Fruit fly (Drosophila melanogaster) whole organism, embryonic: Measurements from ENCODE around the gene CG6527.

Experiments used
- CG10366 ChIP-seq: fragments of 200-800 bp; sonication (Bioruptor generic); IDR thresholded peaks from 2 replicates; pipeline ENCODE4 v1.3.6; 2022; ENCODE audit warnings: missing biosample characterization, missing genetic modification characterization
- CG11695 ChIP-seq: fragments of 200-800 bp; sonication (Bioruptor generic); IDR thresholded peaks from 3 replicates; pipeline ENCODE4 v1.3.6; 2022; ENCODE audit warnings: missing biosample characterization, missing genetic modification characterization
- CG11696 ChIP-seq: fragments of 200-800 bp; sonication (Bioruptor generic); IDR thresholded peaks from 2 replicates; pipeline ENCODE4 v1.3.6; 2022; ENCODE audit warnings: missing biosample characterization, missing genetic modification characterization
- CG11723 ChIP-seq: fragments of 200-800 bp; sonication (Bioruptor generic); optimal IDR thresholded peaks from 2 replicates; lab custom pipeline; 2017; ENCODE audit warnings: missing biosample characterization, mild to moderate bottlenecking, missing genetic modification characterization
- CG13424 ChIP-seq: fragments of 200-800 bp; sonication (Bioruptor generic); optimal IDR thresholded peaks from 2 replicates; lab custom pipeline; 2019; ENCODE audit warnings: missing biosample characterization, mild to moderate bottlenecking, missing genetic modification characterization, moderate library complexity
- CG14014 ChIP-seq: fragments of 200-800 bp; sonication (Bioruptor generic); IDR thresholded peaks from 2 replicates; pipeline ENCODE4 v1.3.6; 2022; ENCODE audit warnings: missing biosample characterization, missing genetic modification characterization
- CG14860 ChIP-seq: fragments of 200-800 bp; sonication (Bioruptor generic); IDR thresholded peaks from 3 replicates; pipeline ENCODE4 v1.3.6; 2022; ENCODE audit warnings: missing biosample characterization, missing genetic modification characterization; ENCODE audit not compliant: partially characterized antibody
- CG15073 ChIP-seq: fragments of 200-800 bp; sonication (Bioruptor generic); optimal IDR thresholded peaks from 2 replicates; lab custom pipeline; 2016; ENCODE audit warnings: missing biosample characterization, missing genetic modification characterization
- CG15479 ChIP-seq: fragments of 200-800 bp; sonication (Bioruptor generic); optimal IDR thresholded peaks from 3 replicates; lab custom pipeline; 2019; ENCODE audit warnings: missing biosample characterization, mild to moderate bottlenecking, missing genetic modification characterization, moderate library complexity
- CG16815 ChIP-seq: fragments of 200-800 bp; sonication (Bioruptor generic); optimal IDR thresholded peaks from 3 replicates; lab custom pipeline; 2017; ENCODE audit warnings: missing biosample characterization, mild to moderate bottlenecking, missing genetic modification characterization
- CG17361 ChIP-seq: fragments of 200-800 bp; sonication (Bioruptor generic); IDR thresholded peaks from 3 replicates; pipeline ENCODE4 v1.3.6; 2022; ENCODE audit warnings: missing biosample characterization, missing genetic modification characterization
- CG17385 ChIP-seq: fragments of 200-800 bp; sonication (Bioruptor generic); optimal IDR thresholded peaks from 3 replicates; lab custom pipeline; 2018; ENCODE audit warnings: missing biosample characterization, mild to moderate bottlenecking, missing genetic modification characterization
- CG17568 ChIP-seq: fragments of 200-800 bp; sonication (Bioruptor generic); optimal IDR thresholded peaks from 2 replicates; lab custom pipeline; 2018; ENCODE audit warnings: missing biosample characterization, mild to moderate bottlenecking, missing genetic modification characterization, moderate library complexity
- CG2875 ChIP-seq: fragments of 200-800 bp; sonication (Bioruptor generic); optimal IDR thresholded peaks from 2 replicates; lab custom pipeline; 2017; ENCODE audit warnings: missing biosample characterization, mild to moderate bottlenecking, missing genetic modification characterization, missing genetic modification reagents
- CG34422 ChIP-seq: fragments of 200-800 bp; sonication (Bioruptor generic); IDR thresholded peaks from 3 replicates; pipeline ENCODE4 v1.3.6; 2022; ENCODE audit warnings: missing biosample characterization, missing genetic modification characterization
- CG4282 ChIP-seq: fragments of 200-800 bp; sonication (Bioruptor generic); optimal IDR thresholded peaks from 2 replicates; lab custom pipeline; 2016; ENCODE audit warnings: missing biosample characterization, missing genetic modification characterization
- CG6791 ChIP-seq: fragments of 200-800 bp; sonication (Bioruptor generic); IDR thresholded peaks from 3 replicates; pipeline ENCODE4 v1.3.6; 2022; ENCODE audit warnings: missing biosample characterization, missing genetic modification characterization; ENCODE audit not compliant: partially characterized antibody
- CG8089 ChIP-seq: fragments of 200-800 bp; sonication (Bioruptor generic); optimal IDR thresholded peaks from 3 replicates; lab custom pipeline; 2016; ENCODE audit warnings: missing biosample characterization, missing genetic modification characterization
- CG9727 ChIP-seq: fragments of 200-800 bp; sonication (Bioruptor generic); optimal IDR thresholded peaks from 3 replicates; lab custom pipeline; 2017; ENCODE audit warnings: missing biosample characterization, mild to moderate bottlenecking, missing genetic modification characterization
- CG9817 ChIP-seq: fragments of 200-800 bp; sonication (Bioruptor generic); optimal IDR thresholded peaks from 2 replicates; lab custom pipeline; 2018; ENCODE audit warnings: missing biosample characterization, mild to moderate bottlenecking, missing genetic modification characterization, moderate library complexity
- Chrac-16 ChIP-seq: fragments of 200-800 bp; sonication (Bioruptor generic); optimal IDR thresholded peaks from 3 replicates; lab custom pipeline; 2016; ENCODE audit warnings: missing biosample characterization, missing genetic modification characterization
- Hr39 ChIP-seq: fragments of >200 bp; optimal IDR thresholded peaks from 2 replicates; lab custom pipeline; 2017
- Jarid2 ChIP-seq: fragments of 200-800 bp; sonication (Bioruptor generic); optimal IDR thresholded peaks from 3 replicates; lab custom pipeline; 2017; ENCODE audit warnings: mild to moderate bottlenecking, missing biosample characterization, missing genetic modification reagents, missing genetic modification characterization
- MTF-1 ChIP-seq: fragments of 200-800 bp; sonication (Bioruptor generic); optimal IDR thresholded peaks from 2 replicates; lab custom pipeline; 2018; ENCODE audit warnings: missing biosample characterization, mild to moderate bottlenecking, missing genetic modification characterization, borderline replicate concordance
- Myb ChIP-seq: fragments of 200-800 bp; sonication (Bioruptor generic); optimal IDR thresholded peaks from 2 replicates; lab custom pipeline; 2016; ENCODE audit warnings: missing biosample characterization, missing genetic modification characterization
- Oaz ChIP-seq: fragments of 200-800 bp; sonication (Bioruptor generic); IDR thresholded peaks from 2 replicates; pipeline ENCODE4 v1.3.6; 2022; ENCODE audit warnings: missing biosample characterization, missing genetic modification characterization
- Ravus ChIP-seq: fragments of 200-800 bp; sonication (Bioruptor generic); IDR thresholded peaks from 2 replicates; pipeline ENCODE4 v1.3.6; 2022; ENCODE audit warnings: missing biosample characterization, missing genetic modification characterization
- Sin3A ChIP-seq: fragments of >200 bp; optimal IDR thresholded peaks from 2 replicates; lab custom pipeline; 2018
- Usf ChIP-seq: fragments of 200-800 bp; sonication (Bioruptor generic); optimal IDR thresholded peaks from 2 replicates; lab custom pipeline; 2017; ENCODE audit warnings: missing genotype, missing biosample characterization, missing genetic modification characterization
- aop ChIP-seq: fragments of 200-800 bp; sonication (Bioruptor generic); IDR thresholded peaks from 2 replicates; pipeline ENCODE4 v1.3.6; 2022; ENCODE audit warnings: missing biosample characterization, missing genetic modification characterization
- bcd ChIP-seq: fragments of 200-800 bp; sonication (Bioruptor generic); optimal IDR thresholded peaks from 2 replicates; lab custom pipeline; 2017; ENCODE audit warnings: missing biosample characterization, mild to moderate bottlenecking, missing genetic modification characterization
- corto ChIP-seq: fragments of 200-800 bp; sonication (Bioruptor generic); optimal IDR thresholded peaks from 2 replicates; lab custom pipeline; 2016; ENCODE audit warnings: missing biosample characterization, mild to moderate bottlenecking, missing genetic modification characterization, moderate library complexity
- fd102C ChIP-seq: fragments of 200-800 bp; sonication (Bioruptor generic); optimal IDR thresholded peaks from 2 replicates; lab custom pipeline; 2018; ENCODE audit warnings: missing biosample characterization, mild to moderate bottlenecking, missing genetic modification characterization, moderate library complexity
- gcm ChIP-seq: fragments of 200-800 bp; sonication (Bioruptor generic); optimal IDR thresholded peaks from 2 replicates; lab custom pipeline; 2019; ENCODE audit warnings: missing biosample characterization, mild to moderate bottlenecking, missing genetic modification characterization, moderate library complexity
- grn ChIP-seq: fragments of 200-800 bp; sonication (Bioruptor generic); optimal IDR thresholded peaks from 3 replicates; lab custom pipeline; 2017; ENCODE audit warnings: missing biosample characterization, missing genetic modification characterization
- gro ChIP-seq: fragments of 200-800 bp; sonication (Bioruptor generic); optimal IDR thresholded peaks from 2 replicates; lab custom pipeline; 2016; ENCODE audit warnings: missing biosample characterization, missing genetic modification characterization
- hkb ChIP-seq, 2 experiments: fragments of 200-800 bp in 1 of 2; fragments of >200 bp in 1 of 2; sonication (Bioruptor generic) in 1 of 2; IDR thresholded peaks in 1 of 2; optimal IDR thresholded peaks in 1 of 2; 2 replicates each; pipeline versions ENCODE4 v1.3.6 to Lab custom; 2017 to 2022; ENCODE audit warnings: missing biosample characterization in 1 of 2, missing genetic modification characterization in 1 of 2
- jigr1 ChIP-seq: fragments of 200-800 bp; sonication (Bioruptor generic); IDR thresholded peaks from 3 replicates; pipeline ENCODE4 v1.3.6; 2022; ENCODE audit warnings: missing biosample characterization, missing genetic modification characterization
- kay ChIP-seq: fragments of 200-800 bp; sonication (Bioruptor generic); optimal IDR thresholded peaks from 2 replicates; lab custom pipeline; 2016; ENCODE audit warnings: missing biosample characterization, missing genetic modification characterization
- mirr ChIP-seq: fragments of 200-800 bp; sonication (Bioruptor generic); optimal IDR thresholded peaks from 3 replicates; lab custom pipeline; 2018; ENCODE audit warnings: missing biosample characterization, mild to moderate bottlenecking, missing genetic modification characterization
- pfk ChIP-seq: fragments of 200-800 bp; sonication (Bioruptor generic); optimal IDR thresholded peaks from 2 replicates; lab custom pipeline; 2018; ENCODE audit warnings: missing biosample characterization, mild to moderate bottlenecking, missing genetic modification characterization, moderate library complexity
- pnt ChIP-seq: fragments of 200-800 bp; sonication (Bioruptor generic); optimal IDR thresholded peaks from 3 replicates; lab custom pipeline; 2016; ENCODE audit warnings: missing biosample characterization, missing genetic modification characterization
- pum ChIP-seq: fragments of 200-800 bp; sonication (Bioruptor generic); optimal IDR thresholded peaks from 2 replicates; lab custom pipeline; 2016; ENCODE audit warnings: missing biosample characterization, missing genetic modification characterization
- sc ChIP-seq, 3 experiments: fragments of >200 bp in 2 of 3; fragments of 200-800 bp in 1 of 3; sonication (Bioruptor generic) in 1 of 3; optimal IDR thresholded peaks; 2 replicates in 2 of 3; 3 replicates in 1 of 3; lab custom pipeline; 2017; ENCODE audit warnings: mild to moderate bottlenecking in 1 of 3, missing biosample characterization in 1 of 3, missing genetic modification characterization in 1 of 3, missing genetic modification reagents in 1 of 3
- slp2 ChIP-seq: fragments of 200-800 bp; sonication (Bioruptor generic); optimal IDR thresholded peaks from 2 replicates; lab custom pipeline; 2016; ENCODE audit warnings: missing biosample characterization, missing genetic modification characterization
- tin ChIP-seq: fragments of 200-800 bp; sonication (Bioruptor generic); optimal IDR thresholded peaks from 3 replicates; lab custom pipeline; 2016; ENCODE audit warnings: missing biosample characterization, missing genetic modification characterization
- trem ChIP-seq: fragments of 200-800 bp; optimal IDR thresholded peaks from 3 replicates; lab custom pipeline; 2019; ENCODE audit warnings: missing biosample characterization, mild to moderate bottlenecking, missing genetic modification characterization, moderate library complexity
- usp ChIP-seq: fragments of >200 bp; optimal IDR thresholded peaks from 2 replicates; lab custom pipeline; 2017; ENCODE audit warnings: missing biosample characterization, missing genetic modification characterization
- wek ChIP-seq: fragments of 200-800 bp; sonication (Bioruptor generic); optimal IDR thresholded peaks from 3 replicates; lab custom pipeline; 2018; ENCODE audit warnings: missing biosample characterization, mild to moderate bottlenecking, missing genetic modification characterization, moderate library complexity
- zen ChIP-seq: fragments of 200-800 bp; sonication (Bioruptor generic); optimal IDR thresholded peaks from 3 replicates; lab custom pipeline; 2018; ENCODE audit warnings: missing biosample characterization, mild to moderate bottlenecking, missing genetic modification characterization, moderate library complexity

Gene CG6527

dm6 chr3L:10518945-10519344 is 39.9 kb downstream of the CG6527 start (continued):
- TF ChIP-seq CG16815 (GFP tag; lab: Kevin White, UChicago) (peak; percentile 62), CG11695 (GFP tag; lab: Robert Waterston, UW) (peak; percentile 74), Chrac-16 (GFP tag; lab: Kevin White, UChicago) (peak; percentile 41), bcd (GFP tag; lab: Kevin White, UChicago) (peak; percentile 81), gcm (peak; percentile 96), CG15479 (GFP tag; lab: Kevin White, UChicago) (peak; percentile 79), hkb (optimal IDR thresholded peaks at IDR 0.05; lab: Kevin White, UChicago) (no peak), hkb (GFP tag; IDR thresholded peaks at IDR 0.05; lab: Robert Waterston, UW) (peak; percentile 72), tin (GFP tag; lab: Kevin White, UChicago) (peak; percentile 57), Jarid2 (GFP tag; lab: Kevin White, UChicago) (peak; percentile 51), CG34422 (GFP tag; lab: Robert Waterston, UW) (peak; percentile 53; the same call in 1 of the 3 replicates), CG9727 (GFP tag; lab: Kevin White, UChicago) (peak; percentile 95), grn (peak; percentile 85), CG17385 (peak; percentile 69), CG4282 (peak; percentile 59), kay (GFP tag; lab: Kevin White, UChicago) (peak; percentile 67), Myb (peak; percentile 49), CG14014 (GFP tag; lab: Robert Waterston, UW) (peak; percentile 52; the same call in 1 of the 2 replicates), MTF-1 (GFP tag; lab: Kevin White, UChicago) (peak; percentile 97), Hr39 (lab: Kevin White, UChicago) (no peak), CG17568 (GFP tag; lab: Kevin White, UChicago) (peak; percentile 93), CG13424 (tag; lab: Kevin White, UChicago) (peak; percentile 67), CG10366 (GFP tag; lab: Robert Waterston, UW) (peak; percentile 34; the same call in 1 of the 2 replicates), CG6791 (GFP tag; lab: Robert Waterston, UW) (no peak), CG15073 (GFP tag; lab: Kevin White, UChicago) (peak; percentile 33), CG2875 (GFP tag; lab: Kevin White, UChicago) (peak; percentile 95), CG9817 (tag; lab: Kevin White, UChicago) (no peak), trem (tag; lab: Kevin White, UChicago) (peak; percentile 65), fd102C (GFP tag; lab: Kevin White, UChicago) (peak; percentile 100), sc (optimal IDR thresholded peaks at IDR 0.05; lab: Kevin White, UChicago) (no peak), sc (GFP tag; optimal IDR thresholded peaks at IDR 0.05; lab: Kevin White, UChicago) (peak; percentile 91), pnt (GFP tag; lab: Kevin White, UChicago) (peak; percentile 77), CG11723 (GFP tag; lab: Kevin White, UChicago) (peak; percentile 79), corto (no peak), aop (GFP tag; lab: Robert Waterston, UW) (no peak), usp (GFP tag; lab: Kevin White, UChicago) (no peak), CG11696 (GFP tag; lab: Robert Waterston, UW) (peak; percentile 65; the same call in 1 of the 2 replicates), CG14860 (no peak), jigr1 (GFP tag; lab: Robert Waterston, UW) (no peak), Sin3A (lab: Kevin White, UChicago) (no peak), pum (peak; percentile 57), Oaz (no peak), zen (tag; lab: Kevin White, UChicago) (peak; percentile 86), slp2 (GFP tag; lab: Kevin White, UChicago) (peak; percentile 74), CG8089 (GFP tag; lab: Kevin White, UChicago) (peak; percentile 88), mirr (GFP tag; lab: Kevin White, UChicago) (peak; percentile 26), wek (GFP tag; lab: Kevin White, UChicago) (peak; percentile 93), pfk (GFP tag; lab: Kevin White, UChicago) (peak; percentile 64), gro (peak; percentile 28), Usf (GFP tag; lab: Kevin White, UChicago) (peak; percentile 65), Ravus (GFP tag; lab: Robert Waterston, UW) (no peak), CG17361 (GFP tag; lab: Robert Waterston, UW) (peak; percentile 67; the same call in 2 of the 3 replicates)
